Fruit fly (Drosophila melanogaster): ENCODE measurements around the gene CG8892.

DNA sequence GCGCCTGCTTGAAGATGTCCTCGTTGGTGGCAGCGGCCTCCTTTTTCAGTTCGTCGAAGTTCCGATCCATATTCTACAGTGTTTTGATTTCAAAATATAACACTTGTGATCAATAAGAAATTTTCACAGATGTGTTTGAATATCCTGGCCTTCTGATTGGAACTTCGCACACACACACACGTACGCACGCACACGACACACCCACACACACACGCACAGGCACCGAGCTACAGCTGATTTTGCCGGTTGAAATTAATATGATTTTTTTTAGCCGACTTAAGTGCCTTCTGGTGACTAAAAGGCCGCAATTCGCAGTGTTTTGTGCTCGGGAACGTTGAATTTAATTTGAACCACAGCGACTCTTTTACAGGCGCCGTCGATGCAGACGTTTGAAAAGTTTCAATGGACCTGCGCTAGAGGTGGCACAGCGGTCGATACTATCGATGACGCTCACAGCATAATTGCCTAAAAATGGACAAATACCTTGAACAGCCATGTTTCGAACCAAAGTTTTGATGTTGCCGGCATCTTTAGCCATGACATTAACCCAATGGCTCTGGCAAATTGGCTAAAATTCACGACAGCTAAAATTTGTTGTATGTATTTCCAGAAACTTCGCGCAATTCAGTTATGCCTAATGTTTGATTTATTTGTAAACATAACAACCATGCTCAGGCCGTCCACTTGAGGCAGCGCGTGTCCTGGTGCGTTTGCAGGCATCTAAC, 28.1 kb upstream of the CG8892 start, which contains the start of gene Rtnl1:
- TF ChIP-seq Abd-B (GFP tag; optimal IDR thresholded peaks at IDR 0.05) = no peak
- peak; percentile 60 for TF ChIP-seq h (GFP tag; optimal IDR thresholded peaks at IDR 0.05)
- TF ChIP-seq psq (GFP tag; optimal IDR thresholded peaks at IDR 0.05) = no peak
- no peak for TF ChIP-seq Vsx2 (GFP tag; optimal IDR thresholded peaks at IDR 0.05; ENCODE audit: partially characterized antibody)
- TF ChIP-seq dmrt93B (GFP tag; optimal IDR thresholded peaks at IDR 0.05) = no peak
- TF ChIP-seq Hr78 (GFP tag; optimal IDR thresholded peaks at IDR 0.05) = no peak
- no peak for TF ChIP-seq Hnf4 (GFP tag; optimal IDR thresholded peaks at IDR 0.05)
- peak; percentile 17 for TF ChIP-seq HLH106 (tag; optimal IDR thresholded peaks at IDR 0.05)
- TF ChIP-seq CG32264 (GFP tag; optimal IDR thresholded peaks at IDR 0.05) = no peak
